Worm (Caenorhabditis elegans) whole organism, late embryonic: Measurements from ENCODE around the gene nhr-171.

ENCODE experiments used
- ama-1 ChIP-seq: fragments of 150-350 bp; optimal IDR thresholded peaks from 2 replicates; lab custom pipeline; 2014
- ceh-9 ChIP-seq: sonication (generic microtip); optimal IDR thresholded peaks from 2 replicates; lab custom pipeline; 2016; ENCODE audit warnings: mild to moderate bottlenecking, missing genetic modification characterization, inconsistent platforms, missing compliant biosample characterization
- che-1 ChIP-seq: sonication (generic microtip); optimal IDR thresholded peaks from 2 replicates; lab custom pipeline; 2016; ENCODE audit warnings: mild to moderate bottlenecking, missing genetic modification characterization, missing compliant biosample characterization
- ets-4 ChIP-seq: sonication (generic microtip); optimal IDR thresholded peaks from 2 replicates; lab custom pipeline; 2016; ENCODE audit warnings: missing genetic modification characterization, missing compliant biosample characterization
- hlh-13 ChIP-seq: fragments of 200-800 bp; sonication (Bioruptor generic); optimal IDR thresholded peaks from 2 replicates; lab custom pipeline; 2018; ENCODE audit warnings: mild to moderate bottlenecking, missing genetic modification characterization, missing compliant biosample characterization
- nhr-11 ChIP-seq: fragments of 150-350 bp; optimal IDR thresholded peaks from 2 replicates; lab custom pipeline; 2014; ENCODE audit warnings: missing biosample characterization, missing genetic modification characterization
- pha-4 ChIP-seq: fragments of 150-350 bp; optimal IDR thresholded peaks from 2 replicates; lab custom pipeline; 2018; ENCODE audit warnings: missing biosample characterization, missing genetic modification reagents, missing genetic modification characterization
- sox-2 ChIP-seq: fragments of 200-800 bp; sonication (Bioruptor generic); IDR thresholded peaks from 2 replicates; pipeline ENCODE4 v1.3.6; 2022; ENCODE audit warnings: missing genetic modification reagents, missing genetic modification characterization, missing compliant biosample characterization
- tbx-2 ChIP-seq: sonication (generic microtip); optimal IDR thresholded peaks from 2 replicates; lab custom pipeline; 2016; ENCODE audit warnings: missing genetic modification characterization, missing compliant biosample characterization
- tbx-7 ChIP-seq: sonication (generic microtip); optimal IDR thresholded peaks from 2 replicates; lab custom pipeline; 2016; ENCODE audit warnings: missing genotype, missing genetic modification characterization, missing compliant biosample characterization
- ztf-16 ChIP-seq: sonication (generic microtip); optimal IDR thresholded peaks from 2 replicates; lab custom pipeline; 2017; ENCODE audit warnings: missing genetic modification characterization, missing compliant biosample characterization

DNA sequence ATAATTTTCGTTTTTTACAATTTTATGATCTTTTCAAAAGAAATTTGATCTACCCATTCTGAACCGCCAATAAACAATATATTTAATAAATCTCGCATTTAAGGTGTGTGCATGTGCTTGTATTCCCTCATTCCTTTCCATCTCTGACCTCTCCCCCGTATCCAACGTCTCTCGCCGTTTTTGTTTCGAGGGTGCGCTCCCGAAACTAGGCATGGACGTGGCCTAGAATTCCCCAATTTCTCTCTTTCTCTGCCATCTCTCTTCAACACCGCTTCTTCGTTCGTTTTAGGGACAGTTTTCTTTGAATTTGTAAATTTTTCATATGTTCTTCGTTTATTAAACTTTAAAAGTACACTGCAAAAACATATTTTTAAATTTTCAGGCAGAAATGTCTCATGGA lies 46.1 kb upstream of the nhr-171 start, which contains the start of gene F25E5.1:
- TF ChIP-seq hlh-13 (no peak), ceh-9 (tag; lab: Kevin White, UChicago) (no peak), tbx-2 (tag; lab: Kevin White, UChicago) (peak; percentile 80), ets-4 (tag; lab: Kevin White, UChicago) (peak; percentile 78), sox-2 (GFP tag; lab: Robert Waterston, UW) (no peak), ama-1 (lab: Kevin White, UChicago) (no peak), ztf-16 (tag; lab: Kevin White, UChicago) (no peak), che-1 (tag; lab: Kevin White, UChicago) (no peak), pha-4 (no peak), nhr-11 (tag; lab: Kevin White, UChicago) (no peak), tbx-7 (peak; percentile 53)
